Worm (Caenorhabditis elegans): ENCODE results near the gene oac-57.

DNA sequence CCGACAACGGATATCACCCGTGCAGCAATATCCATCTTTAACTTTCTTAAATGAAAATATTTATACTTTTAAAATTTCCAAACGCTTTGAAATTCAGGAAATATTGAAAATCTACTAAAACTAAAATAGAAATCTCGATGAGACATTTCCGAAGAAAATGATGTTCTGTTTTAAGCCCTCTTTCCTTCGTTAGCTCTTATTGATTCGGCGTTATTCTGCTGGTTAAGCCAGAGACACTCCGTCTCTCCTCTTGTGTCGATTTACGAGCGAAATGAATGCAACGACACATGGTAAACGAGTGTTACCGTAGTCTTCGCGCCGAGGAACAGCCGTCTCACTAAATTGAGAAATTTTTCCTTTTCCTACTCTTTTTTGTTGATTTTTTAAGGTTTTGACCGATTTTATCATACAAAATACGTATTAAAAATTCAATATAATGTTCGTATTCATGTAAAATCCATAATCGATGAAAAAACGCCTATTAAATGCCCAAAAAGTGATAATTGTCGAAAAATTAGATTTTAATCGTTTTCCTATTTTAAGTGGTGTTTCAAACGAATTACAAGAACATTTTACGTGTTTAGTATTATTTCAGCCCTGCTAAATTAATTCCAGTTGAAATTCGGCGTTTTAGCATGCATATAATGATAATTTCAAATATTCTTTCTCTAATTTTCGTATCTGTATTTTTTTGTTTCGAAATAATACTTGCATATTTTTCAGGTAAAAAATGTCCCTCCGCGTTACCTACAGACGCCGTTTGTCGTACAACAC lies 39.2 kb downstream of the oac-57 start, which contains the start of the genes ppm-1.H and rpl-34:
- TF ChIP-seq pha-2 (tag; optimal IDR thresholded peaks at IDR 0.05) (no peak), ahr-1 (tag; optimal IDR thresholded peaks at IDR 0.05) (no peak), pqm-1 (tag; optimal IDR thresholded peaks at IDR 0.05) (no peak), F13H6.1 (tag; optimal IDR thresholded peaks at IDR 0.05) (no peak), ceh-34 (tag; optimal IDR thresholded peaks at IDR 0.05) (peak; percentile 39), elt-2 (tag; optimal IDR thresholded peaks at IDR 0.05) (no peak), syd-9 (tag; optimal IDR thresholded peaks at IDR 0.05) (no peak), ama-1 (optimal IDR thresholded peaks at IDR 0.05) (no peak), ceh-9 (tag; optimal IDR thresholded peaks at IDR 0.05) (no peak)
